Worm (Caenorhabditis elegans): Measurements from ENCODE around the gene ech-5.

DNA sequence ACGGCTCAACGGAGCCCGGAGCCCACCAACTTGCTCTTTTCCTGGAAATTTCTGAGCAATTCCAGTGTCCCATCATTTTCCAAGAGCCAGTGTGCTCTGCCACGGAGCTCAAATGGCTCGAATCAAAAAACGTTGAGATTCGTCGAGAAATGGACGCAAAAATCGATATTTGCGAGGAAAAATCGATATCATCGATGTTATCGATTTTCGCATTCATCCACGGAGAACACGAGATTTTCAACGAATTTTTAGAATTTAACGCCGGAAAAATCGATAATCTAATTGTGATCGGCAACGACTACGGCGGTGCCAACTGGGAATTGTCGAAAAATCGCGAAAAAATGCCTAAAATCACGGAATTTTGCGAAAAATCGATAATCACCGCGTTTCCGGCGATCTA is 8.9 kb downstream of the ech-5 start:
- TF ChIP-seq elt-3 (tag; optimal IDR thresholded peaks at IDR 0.05) (no peak), unc-39 (tag; optimal IDR thresholded peaks at IDR 0.05) (no peak)

All from whole organism, L2 larva.